Worm (Caenorhabditis elegans): Measurements from ENCODE around the gene cyp-34A7.

The cyp-34A7 gene

DNA sequence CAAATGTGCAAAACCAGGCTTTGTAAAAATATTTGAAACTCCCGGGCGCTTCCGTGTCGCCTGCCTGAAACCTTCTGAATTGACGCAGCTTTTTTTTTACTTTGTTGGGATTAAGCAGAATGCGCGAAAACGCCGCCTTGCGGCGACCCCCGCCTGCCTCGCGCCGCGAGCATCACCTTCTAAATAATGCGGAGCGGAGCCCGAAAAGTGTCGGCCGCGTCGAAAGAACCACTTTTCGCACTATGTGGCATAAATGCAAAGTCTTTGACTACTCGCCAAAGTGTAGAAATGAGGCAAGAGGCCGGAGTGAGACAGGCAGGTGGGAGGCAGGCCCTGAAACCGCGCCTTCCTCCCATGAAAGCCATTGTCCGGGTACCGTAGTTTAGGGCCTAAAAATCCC is 50.5 kb downstream of the cyp-34A7 start:
- no peak for TF ChIP-seq tlf-1 (GFP tag; optimal IDR thresholded peaks at IDR 0.05)
- no peak for TF ChIP-seq let-526 (GFP tag; IDR thresholded peaks at IDR 0.05)
- no peak for TF ChIP-seq snpc-1.1 (tag; optimal IDR thresholded peaks at IDR 0.05; ENCODE audit: insufficient read depth)
- TF ChIP-seq snpc-4 (GFP tag; optimal IDR thresholded peaks at IDR 0.05) = no peak
- TF ChIP-seq snpc-4 (tag; optimal IDR thresholded peaks at IDR 0.05) = peak in 2 of 4 experiments; percentile 60 to 79
- no peak for TF ChIP-seq xnd-1 (tag; optimal IDR thresholded peaks at IDR 0.05)
- no peak for TF ChIP-seq F49E8.2 (tag; optimal IDR thresholded peaks at IDR 0.05; ENCODE audit: insufficient read depth)
- no peak for TF ChIP-seq unc-130 (GFP tag; optimal IDR thresholded peaks at IDR 0.05)
- no peak for TF ChIP-seq F10E7.11 (tag; optimal IDR thresholded peaks at IDR 0.05)
- no peak for TF ChIP-seq hmg-1.2 (GFP tag; IDR thresholded peaks at IDR 0.05)
- TF ChIP-seq zim-3 (tag; optimal IDR thresholded peaks at IDR 0.05) = no peak
- 0 out of 2 replicates have a peak, but pooled peaks have one; percentile 38 for TF ChIP-seq nhr-120 (GFP tag; IDR thresholded peaks at IDR 0.05)
- TF ChIP-seq athp-1 (tag; optimal IDR thresholded peaks at IDR 0.05) = no peak
- no peak for TF ChIP-seq somi-1 (GFP tag; optimal IDR thresholded peaks at IDR 0.05)
- TF ChIP-seq snpc-1.3 (tag; optimal IDR thresholded peaks at IDR 0.05; ENCODE audit: insufficient read depth) = no peak
- TF ChIP-seq D2030.7 (GFP tag; IDR thresholded peaks at IDR 0.05) = no peak
- no peak for TF ChIP-seq F52B5.7 (tag; optimal IDR thresholded peaks at IDR 0.05)
- no peak for TF ChIP-seq Y95B8A.8 (GFP tag; IDR thresholded peaks at IDR 0.05)

DNA sequence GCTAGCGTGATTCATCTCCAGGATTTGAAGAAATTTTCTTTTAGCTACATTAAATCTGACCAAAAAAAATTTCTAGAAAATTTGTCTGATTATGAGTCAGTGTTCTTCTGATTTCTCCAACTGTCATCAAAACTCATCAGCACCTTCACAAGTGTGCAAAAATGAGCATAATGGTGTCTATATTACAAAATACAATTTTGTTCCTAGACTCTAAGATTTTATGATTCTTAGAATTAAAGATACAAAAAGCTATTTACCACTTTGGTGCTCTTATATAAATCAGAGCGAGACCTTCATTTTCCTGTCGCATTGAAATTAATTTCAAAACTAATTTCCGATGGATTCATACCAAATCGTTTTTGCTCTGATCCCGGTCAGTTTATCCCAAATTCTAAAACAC is 51.1 kb downstream of the cyp-34A7 start, which contains the start of gene srx-68:
srx-68 (plus strand) TSS at position 301 of the 400 bp plus-strand sequence.
- no peak for TF ChIP-seq ztf-26 (tag; optimal IDR thresholded peaks at IDR 0.05)
- no peak for TF ChIP-seq atf-7 (tag; optimal IDR thresholded peaks at IDR 0.05)
- no peak for TF ChIP-seq sdz-38 (tag; optimal IDR thresholded peaks at IDR 0.05)
- no peak for TF ChIP-seq snpc-1.1 (tag; optimal IDR thresholded peaks at IDR 0.05; ENCODE audit: insufficient read depth)
- no peak for TF ChIP-seq F49E8.2 (tag; optimal IDR thresholded peaks at IDR 0.05; ENCODE audit: insufficient read depth)
- TF ChIP-seq lsy-27 (tag; optimal IDR thresholded peaks at IDR 0.05; ENCODE audit: borderline replicate concordance, insufficient read depth) = no peak
- TF ChIP-seq ceh-40 (GFP tag; IDR thresholded peaks at IDR 0.05) = no peak
- TF ChIP-seq F33H1.4 (GFP tag; IDR thresholded peaks at IDR 0.05) = no peak
- no peak for TF ChIP-seq ets-4 (GFP tag; optimal IDR thresholded peaks at IDR 0.05)
- TF ChIP-seq nhr-179 (tag; optimal IDR thresholded peaks at IDR 0.05) = no peak
- TF ChIP-seq attf-6 (GFP tag; IDR thresholded peaks at IDR 0.05) = no peak
- no peak for TF ChIP-seq bed-1 (GFP tag; IDR thresholded peaks at IDR 0.05)
- no peak for TF ChIP-seq rpc-1 (optimal IDR thresholded peaks at IDR 0.05)
- TF ChIP-seq rpc-1 (tag; optimal IDR thresholded peaks at IDR 0.05) = no peak
- TF ChIP-seq chd-7 (tag; optimal IDR thresholded peaks at IDR 0.05) = no peak

Data from whole organism, young adult.